Worm (Caenorhabditis elegans) whole organism, L1 larva: ENCODE data around the gene mca-3.

ENCODE experiments used
- efl-3 ChIP-seq: fragments of 200-800 bp; sonication (Bioruptor generic); optimal IDR thresholded peaks from 2 replicates; lab custom pipeline; 2018; ENCODE audit warnings: mild to moderate bottlenecking, missing genetic modification characterization, missing compliant biosample characterization
- elt-2 ChIP-seq: sonication (generic microtip); optimal IDR thresholded peaks from 2 replicates; lab custom pipeline; 2016; ENCODE audit warnings: missing genetic modification characterization, mild to moderate bottlenecking, inconsistent platforms, missing compliant biosample characterization, missing genetic modification reagents
- lin-15B ChIP-seq: fragments of 150-350 bp; sonication (generic microtip); optimal IDR thresholded peaks from 3 replicates; lab custom pipeline; 2014; ENCODE audit warnings: missing biosample characterization, missing genetic modification characterization
- pax-3 ChIP-seq: fragments of 200-800 bp; sonication (Bioruptor generic); optimal IDR thresholded peaks from 2 replicates; lab custom pipeline; 2018; ENCODE audit warnings: mild to moderate bottlenecking, missing genetic modification characterization, moderate library complexity, missing compliant biosample characterization
- pqm-1 ChIP-seq: sonication (generic microtip); optimal IDR thresholded peaks from 3 replicates; lab custom pipeline; 2017; ENCODE audit warnings: missing biosample characterization, missing genetic modification characterization
- skn-1 ChIP-seq: fragments of 150-350 bp; optimal IDR thresholded peaks from 2 replicates; lab custom pipeline; 2014; ENCODE audit warnings: missing biosample characterization, missing genetic modification characterization
- snpc-4 ChIP-seq: fragments of 150-350 bp; optimal IDR thresholded peaks from 2 replicates; lab custom pipeline; 2014; ENCODE audit warnings: missing biosample characterization, missing genetic modification characterization
- sptf-1 ChIP-seq: fragments of 150-350 bp; optimal IDR thresholded peaks from 2 replicates; lab custom pipeline; 2014; ENCODE audit warnings: missing biosample characterization, missing genetic modification characterization
- unc-62 ChIP-seq: fragments of 150-350 bp; optimal IDR thresholded peaks from 2 replicates; lab custom pipeline; 2014; ENCODE audit warnings: missing biosample characterization, missing genetic modification reagents, missing genetic modification characterization
- unc-98 ChIP-seq: fragments of 200-800 bp; sonication (Bioruptor generic); IDR thresholded peaks from 2 replicates; pipeline ENCODE4 v1.3.6; 2022; ENCODE audit warnings: missing genetic modification characterization, missing compliant biosample characterization
- ztf-11 ChIP-seq, 2 experiments: sonication (generic microtip); optimal IDR thresholded peaks; 2 replicates each; lab custom pipeline; 2016 to 2017; ENCODE audit warnings: missing genetic modification characterization in 2 of 2, missing biosample characterization in 1 of 2, missing compliant biosample characterization in 1 of 2

DNA sequence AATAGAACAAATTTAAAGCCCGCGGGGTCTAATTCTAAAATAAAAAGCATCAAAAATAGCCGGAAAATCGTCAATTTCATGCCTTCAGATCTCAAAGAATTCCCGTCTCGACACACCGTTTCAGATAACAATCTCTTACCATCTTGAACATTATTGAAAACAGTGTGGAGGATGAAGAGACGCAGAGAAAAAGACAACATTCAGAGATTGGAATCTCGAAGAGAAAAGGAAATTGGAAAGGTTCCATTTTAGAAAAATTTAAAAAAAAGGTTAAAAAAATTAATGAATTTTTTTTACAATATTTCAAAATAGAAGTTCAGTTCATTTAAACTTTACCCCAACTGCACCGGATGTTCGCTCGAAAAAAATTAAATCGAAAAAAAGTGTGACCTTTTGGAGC lies 35.9 kb downstream of the mca-3 start:
- TF ChIP-seq efl-3 (GFP tag; lab: Kevin White, UChicago) (no peak), unc-62 (GFP tag; lab: Kevin White, UChicago) (no peak), skn-1 (tag; lab: Kevin White, UChicago) (no peak), unc-98 (no peak), pqm-1 (tag; lab: Kevin White, UChicago) (no peak), snpc-4 (no peak), pax-3 (tag; lab: Kevin White, UChicago) (no peak), ztf-11 (tag; optimal IDR thresholded peaks at IDR 0.05; lab: Kevin White, UChicago) (no peak), sptf-1 (tag; lab: Kevin White, UChicago) (no peak), elt-2 (tag; lab: Kevin White, UChicago) (no peak), lin-15B (tag; lab: Kevin White, UChicago) (no peak)
